Worm (Caenorhabditis elegans): ENCODE measurements around the gene F56H9.2.

Gene F56H9.2

ce11 chrV:12637238-12637690 lies at the start of gene F56H9.2:
F56H9.2 (plus strand) TSS chrV:12637663.
- no peak for TF ChIP-seq W03F9.2 (tag; optimal IDR thresholded peaks at IDR 0.05)
- no peak for TF ChIP-seq dao-5 (tag; optimal IDR thresholded peaks at IDR 0.05)
- TF ChIP-seq him-1 (tag; optimal IDR thresholded peaks at IDR 0.05) = no peak

ce11 chrV:12588030-12588429 lies 49.4 kb upstream of the F56H9.2 start, which contains the start of gene C14C10.1:
C14C10.1 (plus strand) TSS chrV:12588330.
- no peak for TF ChIP-seq him-1 (tag; optimal IDR thresholded peaks at IDR 0.05)
- TF ChIP-seq W03F9.2 (tag; optimal IDR thresholded peaks at IDR 0.05) = no peak
- TF ChIP-seq dao-5 (tag; optimal IDR thresholded peaks at IDR 0.05) = no peak

- TF ChIP-seq W03F9.2 (tag; optimal IDR thresholded peaks at IDR 0.05) (no peak), him-1 (tag; optimal IDR thresholded peaks at IDR 0.05) (no peak), dao-5 (tag; optimal IDR thresholded peaks at IDR 0.05) (no peak)
Measured at ce11 chrV:12590601-12591000, 46.9 kb upstream of the F56H9.2 start, which contains the start of gene ttr-43. ttr-43 (minus strand) TSS chrV:12590701.

- TF ChIP-seq dao-5 (tag; optimal IDR thresholded peaks at IDR 0.05) = no peak
- no peak for TF ChIP-seq him-1 (tag; optimal IDR thresholded peaks at IDR 0.05)
- TF ChIP-seq W03F9.2 (tag; optimal IDR thresholded peaks at IDR 0.05) = no peak
Measured at ce11 chrV:12592379-12592778, 45.1 kb upstream of the F56H9.2 start, which contains the start of gene C14C10.2. C14C10.2 (minus strand) TSS chrV:12592479.

ce11 chrV:12596196-12596595 lies 41.3 kb upstream of the F56H9.2 start, which contains the start of gene mma-1:
mma-1 (minus strand) TSS chrV:12596296.
- TF ChIP-seq him-1 (tag; optimal IDR thresholded peaks at IDR 0.05) = no peak
- TF ChIP-seq dao-5 (tag; optimal IDR thresholded peaks at IDR 0.05) = no peak
- TF ChIP-seq W03F9.2 (tag; optimal IDR thresholded peaks at IDR 0.05) = no peak

ce11 chrV:12596795-12597194 lies 40.7 kb upstream of the F56H9.2 start:
- peak; percentile 55 for TF ChIP-seq dao-5 (tag; optimal IDR thresholded peaks at IDR 0.05)
- TF ChIP-seq him-1 (tag; optimal IDR thresholded peaks at IDR 0.05) = no peak

- no peak for TF ChIP-seq him-1 (tag; optimal IDR thresholded peaks at IDR 0.05)
- no peak for TF ChIP-seq dao-5 (tag; optimal IDR thresholded peaks at IDR 0.05)
- TF ChIP-seq W03F9.2 (tag; optimal IDR thresholded peaks at IDR 0.05) = no peak
Measured at ce11 chrV:12599110-12599509, 38.4 kb upstream of the F56H9.2 start, which contains the start of the genes C14C10.10 and ril-2. C14C10.10 (minus strand) TSS chrV:12599128. ril-2 (minus strand) TSS chrV:12599157.

- TF ChIP-seq W03F9.2 (tag; optimal IDR thresholded peaks at IDR 0.05) (no peak), dao-5 (tag; optimal IDR thresholded peaks at IDR 0.05) (no peak), him-1 (tag; optimal IDR thresholded peaks at IDR 0.05) (no peak)
Measured at ce11 chrV:12599510-12600242, 37.8 kb upstream of the F56H9.2 start, which contains the start of gene C14C10.5. C14C10.5 (plus strand) TSS chrV:12600192.

ce11 chrV:12601835-12602234 lies 35.6 kb upstream of the F56H9.2 start:
- TF ChIP-seq dao-5 (tag; optimal IDR thresholded peaks at IDR 0.05) (no peak), W03F9.2 (tag; optimal IDR thresholded peaks at IDR 0.05) (no peak), him-1 (tag; optimal IDR thresholded peaks at IDR 0.05) (no peak)

ce11 chrV:12607113-12607512 lies 30.4 kb upstream of the F56H9.2 start, which contains the start of gene erg-28:
erg-28 (plus strand) TSS chrV:12607413.
- TF ChIP-seq him-1 (tag; optimal IDR thresholded peaks at IDR 0.05) (no peak), dao-5 (tag; optimal IDR thresholded peaks at IDR 0.05) (no peak), W03F9.2 (tag; optimal IDR thresholded peaks at IDR 0.05) (no peak)

- TF ChIP-seq dao-5 (tag; optimal IDR thresholded peaks at IDR 0.05) (no peak), W03F9.2 (tag; optimal IDR thresholded peaks at IDR 0.05) (no peak), him-1 (tag; optimal IDR thresholded peaks at IDR 0.05) (no peak)
Measured at ce11 chrV:12608857-12609256, 28.6 kb upstream of the F56H9.2 start, which contains the start of gene ZC116.5. ZC116.5 (minus strand) TSS chrV:12608957.

- TF ChIP-seq him-1 (tag; optimal IDR thresholded peaks at IDR 0.05) (no peak), W03F9.2 (tag; optimal IDR thresholded peaks at IDR 0.05) (no peak), dao-5 (tag; optimal IDR thresholded peaks at IDR 0.05) (no peak)
Measured at ce11 chrV:12609526-12609925, 27.9 kb upstream of the F56H9.2 start, which contains the start of gene ZC116.1. ZC116.1 (plus strand) TSS chrV:12609826.

- TF ChIP-seq him-1 (tag; optimal IDR thresholded peaks at IDR 0.05) (no peak), dao-5 (tag; optimal IDR thresholded peaks at IDR 0.05) (no peak), W03F9.2 (tag; optimal IDR thresholded peaks at IDR 0.05) (no peak)
Measured at ce11 chrV:12611029-12611428, 26.4 kb upstream of the F56H9.2 start, which contains the start of gene cubn-1. cubn-1 (plus strand) TSS chrV:12611329.

ce11 chrV:12612118-12612517 lies 25.3 kb upstream of the F56H9.2 start, which contains the start of gene cyc-2.2:
cyc-2.2 (minus strand) TSS chrV:12612218.
- TF ChIP-seq W03F9.2 (tag; optimal IDR thresholded peaks at IDR 0.05) (no peak), dao-5 (tag; optimal IDR thresholded peaks at IDR 0.05) (no peak), him-1 (tag; optimal IDR thresholded peaks at IDR 0.05) (no peak)
